Fruit fly (Drosophila melanogaster) whole organism, embryonic: ENCODE measurements around the gene CG42854.

Experiments
- Atf-2 ChIP-seq: fragments of 200-800 bp; sonication (Bioruptor generic); optimal IDR thresholded peaks from 2 replicates; lab custom pipeline; 2016; ENCODE audit warnings: missing biosample characterization, missing genetic modification characterization
- Awh ChIP-seq: fragments of 200-800 bp; sonication (Bioruptor generic); IDR thresholded peaks from 2 replicates; pipeline ENCODE4, ENCODE4 v1.3.6; 2022; ENCODE audit warnings: missing biosample characterization, missing genetic modification characterization
- C15 ChIP-seq: fragments of 200-800 bp; sonication (Bioruptor generic); IDR thresholded peaks from 3 replicates; pipeline ENCODE4 v1.3.6; 2022; ENCODE audit warnings: missing biosample characterization, missing genetic modification characterization
- CG12219 ChIP-seq: fragments of 200-800 bp; sonication (Bioruptor generic); optimal IDR thresholded peaks from 3 replicates; lab custom pipeline; 2018; ENCODE audit warnings: missing biosample characterization, mild to moderate bottlenecking, missing genetic modification characterization
- CG13424 ChIP-seq: fragments of 200-800 bp; sonication (Bioruptor generic); optimal IDR thresholded peaks from 2 replicates; lab custom pipeline; 2019; ENCODE audit warnings: missing biosample characterization, mild to moderate bottlenecking, missing genetic modification characterization, moderate library complexity
- CG1602 ChIP-seq: fragments of 200-800 bp; sonication (Bioruptor generic); optimal IDR thresholded peaks from 3 replicates; lab custom pipeline; 2016; ENCODE audit warnings: missing biosample characterization, missing genetic modification characterization
- CG2116 ChIP-seq: fragments of 200-800 bp; sonication (Bioruptor generic); optimal IDR thresholded peaks from 3 replicates; lab custom pipeline; 2018; ENCODE audit warnings: missing biosample characterization, mild to moderate bottlenecking, missing genetic modification characterization
- CG2129 ChIP-seq: fragments of 200-800 bp; sonication (Bioruptor generic); IDR thresholded peaks from 2 replicates; pipeline ENCODE4 v1.3.6; 2022; ENCODE audit warnings: missing biosample characterization, missing genetic modification characterization; ENCODE audit not compliant: partially characterized antibody
- CG30431 ChIP-seq: fragments of 200-800 bp; sonication (Bioruptor generic); optimal IDR thresholded peaks from 2 replicates; lab custom pipeline; 2017; ENCODE audit warnings: missing biosample characterization, missing genetic modification characterization
- CG31224 ChIP-seq: fragments of 200-800 bp; sonication (Bioruptor generic); IDR thresholded peaks from 2 replicates; pipeline ENCODE4 v1.3.6; 2022; ENCODE audit warnings: missing biosample characterization, missing genetic modification characterization
- CG3281 ChIP-seq: fragments of 200-800 bp; sonication (Bioruptor generic); optimal IDR thresholded peaks from 3 replicates; lab custom pipeline; 2017; ENCODE audit warnings: missing biosample characterization, mild to moderate bottlenecking, missing genetic modification characterization
- CG4328 ChIP-seq: fragments of 200-800 bp; sonication (Bioruptor generic); optimal IDR thresholded peaks from 3 replicates; lab custom pipeline; 2017; ENCODE audit warnings: missing biosample characterization, missing genetic modification reagents, missing genetic modification characterization
- CG6854 ChIP-seq: fragments of 200-800 bp; sonication (Bioruptor generic); optimal IDR thresholded peaks from 3 replicates; lab custom pipeline; 2017; ENCODE audit warnings: missing biosample characterization, mild to moderate bottlenecking, missing genetic modification characterization
- CG7372 ChIP-seq: fragments of 200-800 bp; sonication (Bioruptor generic); IDR thresholded peaks from 2 replicates; pipeline ENCODE4 v1.3.6; 2022; ENCODE audit warnings: missing biosample characterization, missing genetic modification characterization
- CG7839 ChIP-seq: fragments of 200-800 bp; sonication (Bioruptor generic); optimal IDR thresholded peaks from 3 replicates; lab custom pipeline; 2018; ENCODE audit warnings: missing biosample characterization, mild to moderate bottlenecking, missing genetic modification characterization, moderate library complexity
- CG9437 ChIP-seq: fragments of 200-800 bp; sonication (Bioruptor generic); optimal IDR thresholded peaks from 2 replicates; lab custom pipeline; 2018; ENCODE audit warnings: missing biosample characterization, mild to moderate bottlenecking, missing genetic modification characterization
- CG9797 ChIP-seq: fragments of 200-800 bp; sonication (Bioruptor generic); optimal IDR thresholded peaks from 3 replicates; lab custom pipeline; 2018; ENCODE audit warnings: missing biosample characterization, mild to moderate bottlenecking, missing genetic modification characterization
- CG9932 ChIP-seq: fragments of 200-800 bp; sonication (Bioruptor generic); IDR thresholded peaks from 2 replicates; pipeline ENCODE4 v1.3.6; 2022; ENCODE audit warnings: missing biosample characterization, missing genetic modification characterization
- D19A ChIP-seq: fragments of 200-800 bp; optimal IDR thresholded peaks from 3 replicates; lab custom pipeline; 2019; ENCODE audit warnings: missing biosample characterization, mild to moderate bottlenecking, missing genetic modification characterization, moderate library complexity
- Drgx ChIP-seq: fragments of 200-800 bp; sonication (Bioruptor generic); IDR thresholded peaks from 2 replicates; pipeline ENCODE4 v1.3.6; 2022; ENCODE audit warnings: missing biosample characterization, missing genetic modification characterization
- HLH3B ChIP-seq: fragments of 200-800 bp; sonication (Bioruptor generic); IDR thresholded peaks from 2 replicates; pipeline ENCODE4 v1.3.6; 2022; ENCODE audit warnings: missing biosample characterization, missing genetic modification characterization
- Kr ChIP-seq: fragments of 200-800 bp; sonication (Bioruptor generic); optimal IDR thresholded peaks from 2 replicates; lab custom pipeline; 2017; ENCODE audit warnings: missing biosample characterization, mild to moderate bottlenecking, missing genetic modification characterization
- Tbp ChIP-seq: fragments of >200 bp; optimal IDR thresholded peaks from 2 replicates; lab custom pipeline; 2018; ENCODE audit warnings: missing biosample characterization, missing genetic modification characterization
- ara ChIP-seq: fragments of 200-800 bp; sonication (Bioruptor generic); IDR thresholded peaks from 2 replicates; pipeline ENCODE4 v1.3.6; 2022; ENCODE audit warnings: missing biosample characterization, missing genetic modification characterization
- chif ChIP-seq, 2 experiments: fragments of 200-800 bp; sonication (Bioruptor generic); optimal IDR thresholded peaks; 3 replicates each; lab custom pipeline; 2016; ENCODE audit warnings: missing biosample characterization in 2 of 2, missing genetic modification characterization in 2 of 2
- chm ChIP-seq: fragments of 200-800 bp; sonication (Bioruptor generic); IDR thresholded peaks from 2 replicates; pipeline ENCODE4 v1.3.6; 2022; ENCODE audit warnings: missing biosample characterization, missing genetic modification characterization
- dmrt99B ChIP-seq: fragments of 200-800 bp; sonication (Bioruptor generic); optimal IDR thresholded peaks from 2 replicates; lab custom pipeline; 2018; ENCODE audit warnings: missing biosample characterization, mild to moderate bottlenecking, missing genetic modification characterization, moderate library complexity
- eyg ChIP-seq: fragments of 200-800 bp; sonication (Bioruptor generic); optimal IDR thresholded peaks from 3 replicates; lab custom pipeline; 2016; ENCODE audit warnings: missing biosample characterization, missing genetic modification characterization
- ftz-f1 ChIP-seq: fragments of 200-800 bp; sonication (Bioruptor generic); optimal IDR thresholded peaks from 2 replicates; lab custom pipeline; 2016; ENCODE audit warnings: missing biosample characterization, missing genetic modification characterization
- lola ChIP-seq, 3 experiments: fragments of >200 bp in 2 of 3; fragments of 200-800 bp in 1 of 3; sonication (Bioruptor generic) in 1 of 3; optimal IDR thresholded peaks; 2 replicates each; lab custom pipeline; 2017 to 2019; ENCODE audit warnings: missing biosample characterization in 3 of 3, missing genetic modification characterization in 3 of 3, mild to moderate bottlenecking in 1 of 3, moderate library complexity in 1 of 3
- luna ChIP-seq: fragments of 200-800 bp; sonication (Bioruptor generic); optimal IDR thresholded peaks from 2 replicates; lab custom pipeline; 2016; ENCODE audit warnings: missing biosample characterization, missing genetic modification characterization
- sd ChIP-seq: fragments of 200-800 bp; sonication (Bioruptor generic); optimal IDR thresholded peaks from 3 replicates; lab custom pipeline; 2018; ENCODE audit warnings: missing biosample characterization, mild to moderate bottlenecking, missing genetic modification characterization, moderate library complexity
- sob ChIP-seq: fragments of 200-800 bp; sonication (Bioruptor generic); IDR thresholded peaks from 2 replicates; pipeline ENCODE4 v1.3.6; 2022; ENCODE audit warnings: missing biosample characterization, missing genetic modification characterization
- sr ChIP-seq: fragments of 200-800 bp; sonication (Bioruptor generic); IDR thresholded peaks from 3 replicates; pipeline ENCODE4 v1.3.6; 2022; ENCODE audit warnings: missing biosample characterization, missing genetic modification characterization
- ssp ChIP-seq: fragments of 200-800 bp; sonication (Bioruptor generic); IDR thresholded peaks from 2 replicates; pipeline ENCODE4 v1.3.6; 2022; ENCODE audit warnings: missing biosample characterization, missing genetic modification characterization
- sug ChIP-seq: fragments of 200-800 bp; optimal IDR thresholded peaks from 2 replicates; lab custom pipeline; 2019; ENCODE audit warnings: missing biosample characterization, mild to moderate bottlenecking, missing genetic modification characterization, moderate library complexity
- ttk ChIP-seq: fragments of 200-800 bp; sonication (Bioruptor generic); IDR thresholded peaks from 2 replicates; pipeline ENCODE4 v2.1.2; 2022; ENCODE audit warnings: missing biosample characterization, missing genetic modification characterization
- zf30C ChIP-seq: fragments of 200-800 bp; sonication (Bioruptor generic); optimal IDR thresholded peaks from 3 replicates; lab custom pipeline; 2018; ENCODE audit warnings: missing biosample characterization, mild to moderate bottlenecking, missing genetic modification characterization
- zfh2 ChIP-seq: fragments of 200-800 bp; sonication (Bioruptor generic); optimal IDR thresholded peaks from 2 replicates; lab custom pipeline; 2016; ENCODE audit warnings: missing biosample characterization, missing genetic modification characterization

The CG42854 gene

dm6 chrX:17223715-17224114, 23.1 kb downstream of the CG42854 start, which contains the start of gene CG34327:
TSS of gene CG34327 (minus strand) at chrX:17223815.
- TF ChIP-seq ttk (GFP tag; lab: Robert Waterston, UW) (no peak), CG9437 (GFP tag; lab: Kevin White, UChicago) (no peak), Kr (GFP tag; lab: Kevin White, UChicago) (no peak), sr (GFP tag; lab: Robert Waterston, UW) (no peak), CG2116 (GFP tag; lab: Kevin White, UChicago) (no peak), sd (no peak), chm (GFP tag; lab: Robert Waterston, UW) (no peak), CG12219 (GFP tag; lab: Kevin White, UChicago) (no peak), CG7839 (tag; lab: Kevin White, UChicago) (no peak)

DNA sequence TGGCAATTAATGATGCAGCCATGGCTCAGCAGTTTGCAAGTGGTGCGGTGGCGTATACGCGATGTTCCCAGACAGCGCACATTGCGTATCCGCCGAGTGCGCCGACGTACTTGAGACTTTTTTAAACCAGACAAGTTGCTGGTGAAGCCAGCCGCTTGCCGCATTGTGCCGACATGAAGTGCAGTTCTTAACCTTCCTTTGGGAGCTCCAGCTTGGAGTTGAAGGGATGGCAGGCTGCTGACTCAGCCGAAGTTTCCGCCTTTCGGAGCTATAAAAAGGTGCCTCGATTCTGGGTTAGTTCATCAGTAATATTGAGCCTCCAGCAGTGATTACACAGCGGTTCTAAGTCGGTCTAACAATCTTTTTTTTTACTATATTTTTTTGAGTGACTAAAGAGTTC, 25.7 kb downstream of the CG42854 start, which contains the start of gene CG5172:
Gene CG5172 (plus strand): TSS at position 301 of the 400 bp plus-strand sequence.
- no peak for TF ChIP-seq D19A (tag; lab: Kevin White, UChicago)
- no peak for TF ChIP-seq zfh2
- no peak for TF ChIP-seq CG2129 (GFP tag; lab: Robert Waterston, UW)
- TF ChIP-seq Tbp (GFP tag; lab: Kevin White, UChicago): no peak
- TF ChIP-seq eyg: no peak
- no peak for TF ChIP-seq zf30C
- peak; percentile 73 for TF ChIP-seq CG7372 (GFP tag; lab: Robert Waterston, UW)
- no peak for TF ChIP-seq CG4328 (GFP tag; lab: Kevin White, UChicago)

DNA sequence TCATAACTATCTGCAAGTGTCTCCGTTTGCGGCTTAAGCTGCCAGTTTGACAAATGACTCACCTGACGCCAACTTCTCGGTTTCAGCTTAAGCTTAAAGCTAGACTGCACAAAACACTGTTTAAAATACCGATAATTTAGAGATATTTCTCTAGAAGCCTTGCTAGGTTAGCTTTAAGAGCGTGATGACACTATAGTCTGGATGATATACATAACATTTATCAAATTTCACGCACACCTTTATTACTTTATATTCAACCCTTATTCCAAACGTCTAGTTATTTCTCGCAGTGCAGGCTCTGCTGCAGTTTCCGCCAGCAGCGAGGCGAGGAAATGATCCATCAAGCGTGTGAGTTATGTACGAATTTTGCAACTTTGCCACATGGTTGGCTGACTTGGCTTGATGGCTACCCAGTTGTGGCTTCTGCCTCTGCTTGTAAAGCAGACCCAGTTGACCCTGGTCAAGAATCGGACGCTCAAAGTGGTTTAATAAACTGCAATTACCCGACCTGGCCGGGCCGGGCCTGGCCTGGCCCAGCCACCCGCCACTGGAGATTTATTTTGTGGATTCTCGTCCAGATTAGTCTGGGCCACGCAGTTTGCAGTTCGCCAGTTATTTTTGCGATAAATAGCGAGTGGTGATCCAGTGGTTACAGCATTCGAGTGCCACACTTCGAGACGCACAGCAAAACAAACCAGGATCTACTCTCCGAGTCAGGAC, 28.4 kb downstream of the CG42854 start, which contains the start of gene CG12998:
Gene CG12998 (plus strand): TSS at position 436 of the 720 bp plus-strand sequence.
- TF ChIP-seq ftz-f1 (GFP tag; lab: Kevin White, UChicago): no peak
- no peak for TF ChIP-seq CG31224 (GFP tag; lab: Robert Waterston, UW)
- TF ChIP-seq Drgx (GFP tag; lab: Robert Waterston, UW): peak; percentile 34; the same call in 1 of the 2 replicates
- TF ChIP-seq CG9797: no peak
- TF ChIP-seq chif (GFP tag; optimal IDR thresholded peaks at IDR 0.05; lab: Kevin White, UChicago): no peak
- no peak for TF ChIP-seq CG30431 (GFP tag; lab: Kevin White, UChicago)

dm6 chrX:17215004-17215403, 31.8 kb downstream of the CG42854 start, which contains the start of gene CG5162:
TSS of gene CG5162 (plus strand) at chrX:17215304.
- TF ChIP-seq CG1602 (GFP tag; lab: Kevin White, UChicago) (no peak), sug (tag; lab: Kevin White, UChicago) (no peak), CG13424 (tag; lab: Kevin White, UChicago) (no peak), CG9932 (no peak), sob (GFP tag; lab: Robert Waterston, UW) (no peak), CG3281 (GFP tag; lab: Kevin White, UChicago) (no peak), Awh (GFP tag; lab: Robert Waterston, UW) (no peak), CG6854 (GFP tag; lab: Kevin White, UChicago) (no peak), HLH3B (GFP tag; lab: Robert Waterston, UW) (no peak), dmrt99B (tag; lab: Kevin White, UChicago) (no peak), Atf-2 (no peak), lola (GFP tag; optimal IDR thresholded peaks at IDR 0.05; lab: Kevin White, UChicago) (no peak), C15 (GFP tag; lab: Robert Waterston, UW) (no peak), ara (no peak), luna (no peak), ssp (GFP tag; lab: Robert Waterston, UW) (no peak)
